Worm (Caenorhabditis elegans): ENCODE measurements around the gene anmt-2.

DNA sequence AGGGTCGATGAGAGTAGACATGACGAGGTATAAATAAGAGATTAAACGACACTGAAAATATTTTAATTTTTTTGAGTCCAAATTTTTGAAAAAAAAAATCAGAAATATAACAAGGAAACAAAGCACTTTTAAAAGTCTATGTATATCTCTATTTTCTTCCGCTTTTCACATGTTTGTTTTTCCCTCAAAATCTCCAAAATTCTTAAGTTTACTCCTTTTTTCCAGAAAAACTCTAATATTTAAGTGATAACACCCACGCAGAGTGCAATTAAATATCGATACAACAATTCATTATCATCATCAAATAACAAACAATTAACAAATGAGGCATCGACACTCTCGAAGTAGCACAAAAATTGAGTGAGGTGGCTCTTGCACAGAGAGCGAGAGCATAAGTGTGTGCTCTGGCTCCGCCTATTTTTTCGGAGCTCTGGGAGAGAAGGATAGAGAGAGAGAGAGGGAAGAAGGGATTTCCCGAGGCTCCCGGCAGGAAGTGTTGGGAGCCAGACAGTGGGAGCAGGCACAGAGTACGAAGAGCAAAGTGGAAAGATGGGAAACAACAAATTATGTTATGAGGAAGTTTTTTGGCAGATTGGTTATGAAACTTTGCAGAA is at the start of gene anmt-2:
- TF ChIP-seq blmp-1 (tag; optimal IDR thresholded peaks at IDR 0.05) (no peak), elt-1 (tag; optimal IDR thresholded peaks at IDR 0.05; ENCODE audit: borderline replicate concordance, insufficient read depth) (no peak), snpc-4 (tag; optimal IDR thresholded peaks at IDR 0.05) (no peak), lin-32 (GFP tag; optimal IDR thresholded peaks at IDR 0.05) (no peak), nhr-12 (tag; optimal IDR thresholded peaks at IDR 0.05) (no peak), unc-39 (tag; optimal IDR thresholded peaks at IDR 0.05) (no peak), mab-5 (tag; optimal IDR thresholded peaks at IDR 0.05) (no peak), lin-13 (tag; optimal IDR thresholded peaks at IDR 0.05) (no peak)
